Worm (Caenorhabditis elegans) whole organism, young adult: ENCODE data around the gene ZK856.16.

ENCODE experiments used
- B0336.3 ChIP-seq: fragments of 200-800 bp; sonication (Bioruptor generic); IDR thresholded peaks from 2 replicates; pipeline ENCODE4 v1.3.6; 2022; ENCODE audit warnings: missing genetic modification characterization, missing compliant biosample characterization
- him-1 ChIP-seq: sonication (generic microtip); optimal IDR thresholded peaks from 2 replicates; lab custom pipeline; 2016; ENCODE audit warnings: missing genotype, missing genetic modification reagents, missing genetic modification characterization, missing compliant biosample characterization
- repo-1 ChIP-seq: sonication (generic microtip); optimal IDR thresholded peaks from 2 replicates; lab custom pipeline; 2017; ENCODE audit warnings: mild to moderate bottlenecking, missing genetic modification characterization, missing compliant biosample characterization
- snpc-4 ChIP-seq, 5 experiments: fragments of 150-350 bp in 1 of 5; sonication (generic microtip) in 4 of 5; optimal IDR thresholded peaks; 2 replicates each; lab custom pipeline; 2014 to 2018; ENCODE audit warnings: missing genetic modification characterization in 5 of 5, missing biosample characterization in 3 of 5, antibody characterized with exemption in 2 of 5, mild to moderate bottlenecking in 2 of 5, missing compliant biosample characterization in 2 of 5, missing genotype in 2 of 5, moderate library complexity in 2 of 5, missing genetic modification reagents in 1 of 5

- TF ChIP-seq snpc-4 (GFP tag; optimal IDR thresholded peaks at IDR 0.05; lab: Kevin White, UChicago) = no peak
- TF ChIP-seq snpc-4 (tag; optimal IDR thresholded peaks at IDR 0.05; lab: Kevin White, UChicago) = no peak
- TF ChIP-seq repo-1 = no peak
- no peak for TF ChIP-seq him-1 (tag; lab: Kevin White, UChicago)
- TF ChIP-seq B0336.3 (GFP tag; lab: Robert Waterston, UW) = no peak
Observed at ce11 chrV:10173653-10174052, 31.7 kb downstream of the ZK856.16 start, which contains the start of gene egl-3.
